Worm (Caenorhabditis elegans) whole organism, L3 larva: Measurements from ENCODE around the gene ins-37.

Experiments used
- egl-27 ChIP-seq: sonication (generic microtip); optimal IDR thresholded peaks from 4 replicates; lab custom pipeline; 2017; ENCODE audit warnings: missing biosample characterization, missing genetic modification reagents, missing genetic modification characterization
- elt-1 ChIP-seq: fragments of 150-350 bp; optimal IDR thresholded peaks from 2 replicates; lab custom pipeline; 2014; ENCODE audit warnings: missing biosample characterization, missing genetic modification characterization
- jun-1 ChIP-seq: fragments of 150-350 bp; optimal IDR thresholded peaks from 2 replicates; lab custom pipeline; 2014; ENCODE audit warnings: missing biosample characterization, missing genetic modification reagents, missing genetic modification characterization
- lin-39 ChIP-seq: fragments of 150-350 bp; optimal IDR thresholded peaks from 2 replicates; lab custom pipeline; 2018; ENCODE audit warnings: missing biosample characterization, missing genetic modification reagents, missing genetic modification characterization

- TF ChIP-seq elt-1 (tag; lab: Kevin White, UChicago) (no peak), lin-39 (tag; lab: Kevin White, UChicago) (no peak), jun-1 (tag; lab: Kevin White, UChicago) (no peak), egl-27 (no peak)
Measured at ce11 chrII:13862453-13862852, 26.5 kb upstream of the ins-37 start.
